Fruit fly (Drosophila melanogaster) whole organism, embryonic: ENCODE measurements around the gene CARPB.

Experiments
- Atf3 ChIP-seq: fragments of 200-800 bp; sonication (Bioruptor generic); optimal IDR thresholded peaks from 3 replicates; lab custom pipeline; 2016; ENCODE audit warnings: missing biosample characterization, missing genetic modification characterization
- CG10147 ChIP-seq: fragments of 200-800 bp; sonication (Bioruptor generic); optimal IDR thresholded peaks from 2 replicates; lab custom pipeline; 2019; ENCODE audit warnings: missing biosample characterization, mild to moderate bottlenecking, missing genetic modification characterization, moderate library complexity
- CG10209 ChIP-seq: fragments of 200-800 bp; sonication (Bioruptor generic); optimal IDR thresholded peaks from 3 replicates; lab custom pipeline; 2017; ENCODE audit warnings: missing biosample characterization, mild to moderate bottlenecking, missing genetic modification characterization, missing genetic modification reagents
- CG11723 ChIP-seq: fragments of 200-800 bp; sonication (Bioruptor generic); optimal IDR thresholded peaks from 2 replicates; lab custom pipeline; 2017; ENCODE audit warnings: missing biosample characterization, mild to moderate bottlenecking, missing genetic modification characterization
- CG12155 ChIP-seq: fragments of 200-800 bp; sonication (Bioruptor generic); optimal IDR thresholded peaks from 3 replicates; lab custom pipeline; 2016; ENCODE audit warnings: missing biosample characterization, missing genetic modification characterization
- CG12942 ChIP-seq: fragments of 200-800 bp; sonication (Bioruptor generic); optimal IDR thresholded peaks from 3 replicates; lab custom pipeline; 2016; ENCODE audit warnings: missing biosample characterization, missing genetic modification characterization
- CG1529 ChIP-seq: fragments of 200-800 bp; sonication (Bioruptor generic); optimal IDR thresholded peaks from 3 replicates; lab custom pipeline; 2018; ENCODE audit warnings: missing biosample characterization, missing genetic modification characterization
- CG15514 ChIP-seq: fragments of 200-800 bp; sonication (Bioruptor generic); optimal IDR thresholded peaks from 3 replicates; lab custom pipeline; 2017; ENCODE audit warnings: missing biosample characterization, missing genetic modification characterization, mild to moderate bottlenecking, moderate library complexity, missing genetic modification reagents
- CG15696 ChIP-seq: fragments of 200-800 bp; sonication (Bioruptor generic); optimal IDR thresholded peaks from 2 replicates; lab custom pipeline; 2019; ENCODE audit warnings: missing biosample characterization, mild to moderate bottlenecking, missing genetic modification characterization, moderate library complexity
- CG1603 ChIP-seq: fragments of 200-800 bp; sonication (Bioruptor generic); optimal IDR thresholded peaks from 2 replicates; lab custom pipeline; 2019; ENCODE audit warnings: missing biosample characterization, mild to moderate bottlenecking, missing genetic modification characterization, moderate library complexity
- CG16813 ChIP-seq: fragments of 200-800 bp; sonication (Bioruptor generic); IDR thresholded peaks from 3 replicates; pipeline ENCODE4 v1.3.6; 2022; ENCODE audit warnings: missing biosample characterization, missing genetic modification characterization; ENCODE audit not compliant: partially characterized antibody
- CG18262 ChIP-seq: fragments of 200-800 bp; optimal IDR thresholded peaks from 3 replicates; lab custom pipeline; 2019; ENCODE audit warnings: missing biosample characterization, mild to moderate bottlenecking, missing genetic modification characterization, moderate library complexity
- CG18599 ChIP-seq: fragments of 200-800 bp; sonication (Bioruptor generic); optimal IDR thresholded peaks from 3 replicates; lab custom pipeline; 2017; ENCODE audit warnings: missing biosample characterization, missing genetic modification characterization, mild to moderate bottlenecking, moderate library complexity, missing genetic modification reagents
- CG2129 ChIP-seq: fragments of 200-800 bp; sonication (Bioruptor generic); IDR thresholded peaks from 2 replicates; pipeline ENCODE4 v1.3.6; 2022; ENCODE audit warnings: missing biosample characterization, missing genetic modification characterization; ENCODE audit not compliant: partially characterized antibody
- CG4730 ChIP-seq: fragments of 200-800 bp; sonication (Bioruptor generic); IDR thresholded peaks from 2 replicates; pipeline ENCODE4 v1.3.6; 2022; ENCODE audit warnings: missing biosample characterization, missing genetic modification characterization
- CG6175 ChIP-seq: fragments of 200-800 bp; sonication (Bioruptor generic); IDR thresholded peaks from 3 replicates; pipeline ENCODE4 v1.3.6; 2022; ENCODE audit warnings: missing biosample characterization, missing genetic modification characterization
- CG6254 ChIP-seq: fragments of 200-800 bp; sonication (Bioruptor generic); optimal IDR thresholded peaks from 3 replicates; lab custom pipeline; 2017; ENCODE audit warnings: mild to moderate bottlenecking, missing biosample characterization, missing genetic modification reagents, missing genetic modification characterization
- CG7357 ChIP-seq: fragments of 200-800 bp; sonication (Bioruptor generic); IDR thresholded peaks from 3 replicates; pipeline ENCODE4 v1.3.6; 2022; ENCODE audit warnings: missing biosample characterization, missing genetic modification characterization
- CG7745 ChIP-seq: fragments of 200-800 bp; sonication (Bioruptor generic); optimal IDR thresholded peaks from 2 replicates; lab custom pipeline; 2018; ENCODE audit warnings: missing biosample characterization, mild to moderate bottlenecking, missing genetic modification characterization, moderate library complexity
- CG9215 ChIP-seq: fragments of 200-800 bp; sonication (Bioruptor generic); IDR thresholded peaks from 2 replicates; pipeline ENCODE4 v1.3.6; 2022; ENCODE audit warnings: missing biosample characterization, missing genetic modification characterization
- CG9817 ChIP-seq: fragments of 200-800 bp; sonication (Bioruptor generic); optimal IDR thresholded peaks from 2 replicates; lab custom pipeline; 2018; ENCODE audit warnings: missing biosample characterization, mild to moderate bottlenecking, missing genetic modification characterization, moderate library complexity
- Chrac-16 ChIP-seq: fragments of 200-800 bp; sonication (Bioruptor generic); optimal IDR thresholded peaks from 3 replicates; lab custom pipeline; 2016; ENCODE audit warnings: missing biosample characterization, missing genetic modification characterization
- HHEX ChIP-seq: fragments of 200-800 bp; sonication (Bioruptor generic); optimal IDR thresholded peaks from 3 replicates; lab custom pipeline; 2017; ENCODE audit warnings: missing biosample characterization, mild to moderate bottlenecking, missing genetic modification characterization, missing genetic modification reagents
- MBD-R2 ChIP-seq: fragments of 200-800 bp; sonication (Bioruptor generic); IDR thresholded peaks from 2 replicates; pipeline ENCODE4 v1.3.6; 2022; ENCODE audit warnings: missing biosample characterization, missing genetic modification characterization
- Nf-YC ChIP-seq: fragments of 200-800 bp; optimal IDR thresholded peaks from 3 replicates; lab custom pipeline; 2019; ENCODE audit warnings: missing biosample characterization, mild to moderate bottlenecking, missing genetic modification characterization, moderate library complexity
- Opbp ChIP-seq: fragments of 200-800 bp; sonication (Bioruptor generic); IDR thresholded peaks from 3 replicates; pipeline ENCODE4 v1.3.6; 2022; ENCODE audit warnings: missing biosample characterization, missing genetic modification characterization; ENCODE audit not compliant: partially characterized antibody
- PHDP ChIP-seq: fragments of 200-800 bp; sonication (Bioruptor generic); optimal IDR thresholded peaks from 3 replicates; lab custom pipeline; 2018; ENCODE audit warnings: missing biosample characterization, mild to moderate bottlenecking, missing genetic modification characterization, moderate library complexity
- Sox100B ChIP-seq: fragments of 200-800 bp; sonication (Bioruptor generic); optimal IDR thresholded peaks from 3 replicates; lab custom pipeline; 2018; ENCODE audit warnings: missing biosample characterization, mild to moderate bottlenecking, missing genetic modification characterization
- Trl ChIP-seq, 3 experiments: fragments of >200 bp in 2 of 3; fragments of 200-800 bp in 1 of 3; sonication (Bioruptor generic) in 1 of 3; optimal IDR thresholded peaks; 2 replicates in 1 of 3; 3 replicates in 2 of 3; lab custom pipeline; 2016 to 2017; ENCODE audit warnings: missing biosample characterization in 1 of 3, missing genetic modification characterization in 1 of 3
- aop ChIP-seq: fragments of 200-800 bp; sonication (Bioruptor generic); IDR thresholded peaks from 2 replicates; pipeline ENCODE4 v1.3.6; 2022; ENCODE audit warnings: missing biosample characterization, missing genetic modification characterization
- bcd ChIP-seq: fragments of 200-800 bp; sonication (Bioruptor generic); optimal IDR thresholded peaks from 2 replicates; lab custom pipeline; 2017; ENCODE audit warnings: missing biosample characterization, mild to moderate bottlenecking, missing genetic modification characterization
- bowl ChIP-seq: fragments of 200-800 bp; sonication (Bioruptor generic); IDR thresholded peaks from 2 replicates; pipeline ENCODE4 v1.3.6; 2022; ENCODE audit warnings: missing biosample characterization, missing genetic modification characterization
- cas ChIP-seq: fragments of 200-800 bp; sonication (Bioruptor generic); IDR thresholded peaks from 2 replicates; pipeline ENCODE4 v1.3.6; 2022; ENCODE audit warnings: missing biosample characterization, missing genetic modification characterization
- chinmo ChIP-seq: fragments of 200-800 bp; sonication (Bioruptor generic); IDR thresholded peaks from 4 replicates; pipeline ENCODE4 v1.3.6; 2022; ENCODE audit warnings: missing biosample characterization, missing genetic modification characterization; ENCODE audit not compliant: partially characterized antibody
- dysf ChIP-seq: fragments of 200-800 bp; sonication (Bioruptor generic); IDR thresholded peaks from 3 replicates; pipeline ENCODE4 v1.3.6; 2022; ENCODE audit warnings: missing biosample characterization, missing genetic modification characterization
- esg ChIP-seq: fragments of 200-800 bp; sonication (Bioruptor generic); conservative IDR thresholded peaks from 2 replicates; pipeline ENCODE4 v1.3.6; 2022; ENCODE audit warnings: missing biosample characterization, missing genetic modification characterization
- grau ChIP-seq: fragments of 200-800 bp; optimal IDR thresholded peaks from 3 replicates; lab custom pipeline; 2019; ENCODE audit warnings: missing biosample characterization, mild to moderate bottlenecking, missing genetic modification characterization, moderate library complexity
- maf-S ChIP-seq: fragments of 200-800 bp; sonication (Bioruptor generic); optimal IDR thresholded peaks from 2 replicates; lab custom pipeline; 2016; ENCODE audit warnings: missing biosample characterization, missing genetic modification characterization
- odd ChIP-seq: fragments of 200-800 bp; sonication (Bioruptor generic); optimal IDR thresholded peaks from 2 replicates; lab custom pipeline; 2017; ENCODE audit warnings: missing biosample characterization, mild to moderate bottlenecking, missing genetic modification characterization
- otp ChIP-seq: fragments of 200-800 bp; sonication (Bioruptor generic); IDR thresholded peaks from 3 replicates; pipeline ENCODE4, ENCODE4 v1.3.6; 2022; ENCODE audit warnings: missing biosample characterization, missing genetic modification characterization
- phol ChIP-seq: fragments of 200-800 bp; sonication (Bioruptor generic); optimal IDR thresholded peaks from 3 replicates; lab custom pipeline; 2018; ENCODE audit warnings: missing biosample characterization, mild to moderate bottlenecking, missing genetic modification characterization, moderate library complexity
- prd ChIP-seq, 3 experiments: fragments of >200 bp in 2 of 3; fragments of 200-800 bp in 1 of 3; sonication (Bioruptor generic) in 1 of 3; optimal IDR thresholded peaks in 2 of 3; IDR thresholded peaks in 1 of 3; 2 replicates in 2 of 3; 3 replicates in 1 of 3; pipeline versions ENCODE4 v1.3.6 to Lab custom; 2017 to 2022; ENCODE audit warnings: missing biosample characterization in 1 of 3, missing genetic modification characterization in 1 of 3
- repo ChIP-seq: fragments of 200-800 bp; sonication (Bioruptor generic); optimal IDR thresholded peaks from 2 replicates; lab custom pipeline; 2016; ENCODE audit warnings: missing biosample characterization, missing genetic modification characterization
- ro ChIP-seq: fragments of 200-800 bp; sonication (Bioruptor generic); IDR thresholded peaks from 2 replicates; pipeline ENCODE4 v1.3.6; 2022; ENCODE audit warnings: missing biosample characterization, missing genetic modification characterization
- sens ChIP-seq: fragments of 200-800 bp; sonication (Bioruptor generic); peaks from one replicate; lab custom pipeline; 2016; ENCODE audit warnings: missing biosample characterization, missing genetic modification characterization
- seq ChIP-seq: fragments of 200-800 bp; sonication (Bioruptor generic); IDR thresholded peaks from 2 replicates; pipeline ENCODE4 v1.3.6; 2022; ENCODE audit warnings: missing biosample characterization, missing genetic modification characterization
- trem ChIP-seq: fragments of 200-800 bp; optimal IDR thresholded peaks from 3 replicates; lab custom pipeline; 2019; ENCODE audit warnings: missing biosample characterization, mild to moderate bottlenecking, missing genetic modification characterization, moderate library complexity
- zfh1 ChIP-seq: fragments of 200-800 bp; sonication (Bioruptor generic); IDR thresholded peaks from 3 replicates; pipeline ENCODE4 v1.3.6; 2022; ENCODE audit warnings: missing biosample characterization, missing genetic modification characterization

Gene CARPB

DNA sequence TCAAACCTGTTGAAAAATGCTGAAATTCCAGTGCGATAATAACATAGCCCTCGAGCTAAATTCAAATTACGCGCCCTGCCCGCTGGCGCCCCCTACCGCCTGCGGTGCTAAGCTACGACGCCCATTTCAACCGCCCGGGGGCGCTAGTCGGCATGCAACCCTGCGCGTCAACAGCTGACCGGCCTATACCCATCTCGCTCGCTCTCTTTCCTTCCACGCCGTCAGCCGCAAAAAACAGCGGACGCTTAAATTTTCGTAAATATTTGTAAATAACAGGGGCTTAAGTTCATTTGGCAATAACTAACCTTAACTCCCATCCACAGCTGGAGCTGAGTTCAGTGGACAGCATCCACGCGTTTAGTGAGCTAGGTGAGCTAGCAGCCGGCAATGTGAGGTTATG, 4.5 kb upstream of the CARPB start, which contains the start of gene CG1354 (continued):
- TF ChIP-seq ro (GFP tag; lab: Robert Waterston, UW): no peak
- peak; percentile 72; the same call in 2 of the 4 replicates for TF ChIP-seq chinmo (GFP tag; lab: Robert Waterston, UW)
- peak; percentile 62 for TF ChIP-seq phol (tag; lab: Kevin White, UChicago)
- TF ChIP-seq HHEX (GFP tag; lab: Kevin White, UChicago): peak; percentile 67
- TF ChIP-seq maf-S (GFP tag; lab: Kevin White, UChicago): peak; percentile 62
- TF ChIP-seq Trl (optimal IDR thresholded peaks at IDR 0.05; lab: Kevin White, UChicago): no peak
- peak; percentile 80 for TF ChIP-seq Trl (GFP tag; optimal IDR thresholded peaks at IDR 0.05; lab: Kevin White, UChicago)
- no peak for TF ChIP-seq CG7357 (GFP tag; lab: Robert Waterston, UW)
- TF ChIP-seq seq: no peak
- TF ChIP-seq cas: 0 out of 2 replicates have a peak, but pooled peaks have one; percentile 48
- no peak for TF ChIP-seq CG16813 (GFP tag; lab: Robert Waterston, UW)
- peak; percentile 80 for TF ChIP-seq Opbp (GFP tag; lab: Robert Waterston, UW)
- TF ChIP-seq Chrac-16: peak; percentile 74
- peak; percentile 70 for TF ChIP-seq CG10209 (GFP tag; lab: Kevin White, UChicago)
- TF ChIP-seq Sox100B (GFP tag; lab: Kevin White, UChicago): no peak
- peak; percentile 81 for TF ChIP-seq CG15514 (GFP tag; lab: Kevin White, UChicago)
- peak; percentile 65 for TF ChIP-seq trem (tag; lab: Kevin White, UChicago)
- TF ChIP-seq CG6254 (GFP tag; lab: Kevin White, UChicago): no peak
- TF ChIP-seq dysf (GFP tag; lab: Robert Waterston, UW): peak; percentile 80
- no peak for TF ChIP-seq PHDP (tag; lab: Kevin White, UChicago)
- TF ChIP-seq repo (GFP tag; lab: Kevin White, UChicago): peak; percentile 55
- peak; percentile 76 for TF ChIP-seq otp (GFP tag; lab: Robert Waterston, UW)
- peak; percentile 55 for TF ChIP-seq Nf-YC (tag; lab: Kevin White, UChicago)
- peak; percentile 49 for TF ChIP-seq CG12155
- peak; percentile 46 for TF ChIP-seq CG18599 (GFP tag; lab: Kevin White, UChicago)
- no peak for TF ChIP-seq CG7745 (tag; lab: Kevin White, UChicago)
- TF ChIP-seq odd (GFP tag; lab: Kevin White, UChicago): no peak
- TF ChIP-seq CG12942 (GFP tag; lab: Kevin White, UChicago): peak; percentile 57
- peak; percentile 61 for TF ChIP-seq grau (tag; lab: Kevin White, UChicago)
- peak; percentile 4 for TF ChIP-seq CG1529 (GFP tag; lab: Kevin White, UChicago)
- peak; percentile 82 for TF ChIP-seq bcd
- peak; percentile 61 for TF ChIP-seq CG9817 (tag; lab: Kevin White, UChicago)
- TF ChIP-seq CG4730: peak; percentile 55
- peak; percentile 62 for TF ChIP-seq Atf3 (GFP tag; lab: Kevin White, UChicago)
- peak; percentile 44 for TF ChIP-seq esg (GFP tag; lab: Robert Waterston, UW)
- TF ChIP-seq zfh1: peak; percentile 84
- peak; percentile 69 for TF ChIP-seq CG15696
- no peak for TF ChIP-seq bowl
- TF ChIP-seq aop (GFP tag; lab: Robert Waterston, UW): peak; percentile 30; the same call in 1 of the 2 replicates
- peak; percentile 46 for TF ChIP-seq CG18262 (tag; lab: Kevin White, UChicago)
- peak; percentile 57; the same call in 1 of the 3 replicates for TF ChIP-seq CG6175 (GFP tag; lab: Robert Waterston, UW)
- no peak for TF ChIP-seq prd (optimal IDR thresholded peaks at IDR 0.05; lab: Kevin White, UChicago)
- peak; percentile 81; the same call in 2 of the 3 replicates for TF ChIP-seq prd (GFP tag; IDR thresholded peaks at IDR 0.05; lab: Robert Waterston, UW)
- TF ChIP-seq CG1603: peak; percentile 89
- TF ChIP-seq CG9215 (GFP tag; lab: Robert Waterston, UW): peak; percentile 62; the same call in 1 of the 2 replicates
- no peak for TF ChIP-seq CG2129 (GFP tag; lab: Robert Waterston, UW)
- TF ChIP-seq MBD-R2 (GFP tag; lab: Robert Waterston, UW): peak; percentile 94
- TF ChIP-seq CG11723 (GFP tag; lab: Kevin White, UChicago): peak; percentile 12
- TF ChIP-seq sens (GFP tag; lab: Kevin White, UChicago): peak; percentile 88
- TF ChIP-seq CG10147: no peak
